Worm (Caenorhabditis elegans) whole organism, young adult: ENCODE results near the gene srh-274.
"Not testable (repeated sequence)": the region's sequence is repeated elsewhere in the genome, so short reads cannot be mapped to it uniquely, and the experiment has no call there.

Experiments used
- B0261.1 ChIP-seq: sonication (generic microtip); optimal IDR thresholded peaks from 2 replicates; lab custom pipeline; 2016; ENCODE audit warnings: mild to moderate bottlenecking, missing genetic modification characterization, moderate library complexity, missing compliant biosample characterization
- B0336.3 ChIP-seq: fragments of 200-800 bp; sonication (Bioruptor generic); IDR thresholded peaks from 2 replicates; pipeline ENCODE4 v1.3.6; 2022; ENCODE audit warnings: missing genetic modification characterization, missing compliant biosample characterization
- F23B12.7 ChIP-seq: sonication (generic microtip); optimal IDR thresholded peaks from 2 replicates; lab custom pipeline; 2017; ENCODE audit warnings: missing genetic modification characterization, mild to moderate bottlenecking, missing compliant biosample characterization, antibody characterized with exemption, moderate library complexity; ENCODE audit not compliant: insufficient read depth
- F55B11.4 ChIP-seq: sonication (generic microtip); optimal IDR thresholded peaks from 2 replicates; lab custom pipeline; 2016; ENCODE audit warnings: missing compliant biosample characterization, missing genetic modification characterization, borderline replicate concordance; ENCODE audit not compliant: insufficient read depth
- Y67H2A.10 ChIP-seq: fragments of 200-800 bp; sonication (Bioruptor generic); conservative IDR thresholded peaks from 2 replicates; pipeline ENCODE4 v1.3.6; 2022; ENCODE audit warnings: missing genetic modification reagents, missing genetic modification characterization, missing compliant biosample characterization
- ama-1 ChIP-seq, 3 experiments: fragments of 150-350 bp in 1 of 3; sonication (generic microtip) in 2 of 3; optimal IDR thresholded peaks; 2 replicates each; lab custom pipeline; 2014 to 2018; ENCODE audit warnings: missing biosample characterization in 2 of 3, missing genetic modification characterization in 2 of 3, missing genetic modification reagents in 2 of 3
- aptf-2 ChIP-seq: fragments of 200-800 bp; sonication (Bioruptor generic); conservative IDR thresholded peaks from 2 replicates; pipeline ENCODE4 v1.3.6; 2022; ENCODE audit warnings: missing genetic modification reagents, missing genetic modification characterization, missing compliant biosample characterization
- attf-3 ChIP-seq: fragments of 200-800 bp; sonication (Bioruptor generic); conservative IDR thresholded peaks from 2 replicates; pipeline ENCODE4 v1.3.6; 2022; ENCODE audit warnings: missing genetic modification reagents, missing genetic modification characterization, missing compliant biosample characterization
- cebp-1 ChIP-seq, 2 experiments: fragments of 200-800 bp in 1 of 2; sonication (Bioruptor generic) in 1 of 2; sonication (generic microtip) in 1 of 2; IDR thresholded peaks in 1 of 2; optimal IDR thresholded peaks in 1 of 2; 2 replicates each; pipeline versions ENCODE4 v1.3.6 to Lab custom; 2017 to 2022; ENCODE audit warnings: missing compliant biosample characterization in 2 of 2, missing genetic modification characterization in 2 of 2, mild to moderate bottlenecking in 1 of 2, missing genetic modification reagents in 1 of 2, moderate library complexity in 1 of 2
- cebp-2 ChIP-seq: fragments of 200-800 bp; sonication (Bioruptor generic); IDR thresholded peaks from 2 replicates; pipeline ENCODE4 v1.3.6; 2022; ENCODE audit warnings: missing genetic modification characterization, missing compliant biosample characterization
- ceh-79 ChIP-seq: sonication (generic microtip); optimal IDR thresholded peaks from 2 replicates; lab custom pipeline; 2017; ENCODE audit warnings: mild to moderate bottlenecking, missing genetic modification characterization, missing compliant biosample characterization
- chd-7 ChIP-seq: sonication (generic microtip); optimal IDR thresholded peaks from 2 replicates; lab custom pipeline; 2016; ENCODE audit warnings: mild to moderate bottlenecking, missing genetic modification characterization, moderate library complexity, missing compliant biosample characterization
- ets-4 ChIP-seq: fragments of 200-800 bp; sonication (Bioruptor generic); optimal IDR thresholded peaks from 2 replicates; lab custom pipeline; 2018; ENCODE audit warnings: mild to moderate bottlenecking, missing genetic modification characterization, missing compliant biosample characterization
- gei-17 ChIP-seq: fragments of 200-800 bp; sonication (Bioruptor generic); optimal IDR thresholded peaks from 2 replicates; lab custom pipeline; 2018; ENCODE audit warnings: mild to moderate bottlenecking, missing genetic modification characterization, missing compliant biosample characterization
- him-1 ChIP-seq: sonication (generic microtip); optimal IDR thresholded peaks from 2 replicates; lab custom pipeline; 2016; ENCODE audit warnings: missing genotype, missing genetic modification reagents, missing genetic modification characterization, missing compliant biosample characterization
- hlh-26 ChIP-seq: fragments of 200-800 bp; sonication (Bioruptor generic); conservative IDR thresholded peaks from 2 replicates; pipeline ENCODE4 v1.3.6; 2022; ENCODE audit warnings: missing genetic modification reagents, missing genetic modification characterization, missing compliant biosample characterization
- hmg-20 ChIP-seq: fragments of 200-800 bp; sonication (Bioruptor generic); IDR thresholded peaks from 2 replicates; pipeline ENCODE4 v1.3.6; 2022; ENCODE audit warnings: missing genetic modification reagents, missing genetic modification characterization, missing compliant biosample characterization
- let-607 ChIP-seq, 2 experiments: fragments of 200-800 bp in 1 of 2; sonication (Bioruptor generic) in 1 of 2; sonication (generic microtip) in 1 of 2; optimal IDR thresholded peaks; 2 replicates each; lab custom pipeline; 2016 to 2018; ENCODE audit warnings: mild to moderate bottlenecking in 2 of 2, missing compliant biosample characterization in 2 of 2, missing genetic modification characterization in 2 of 2, moderate library complexity in 2 of 2, missing genotype in 1 of 2
- lin-35 ChIP-seq, 3 experiments: fragments of 150-350 bp in 2 of 3; sonication (generic microtip) in 1 of 3; optimal IDR thresholded peaks; 2 replicates each; lab custom pipeline; 2014 to 2018; ENCODE audit warnings: missing biosample characterization in 3 of 3, missing genetic modification characterization in 3 of 3, missing genetic modification reagents in 3 of 3
- lin-54 ChIP-seq: fragments of 200-800 bp; sonication (Bioruptor generic); optimal IDR thresholded peaks from 2 replicates; lab custom pipeline; 2018; ENCODE audit warnings: mild to moderate bottlenecking, missing genetic modification characterization, missing compliant biosample characterization
- lsl-1 ChIP-seq: fragments of 200-800 bp; sonication (Bioruptor generic); optimal IDR thresholded peaks from 2 replicates; lab custom pipeline; 2018; ENCODE audit warnings: mild to moderate bottlenecking, missing genetic modification characterization, moderate library complexity, missing compliant biosample characterization
- madf-3 ChIP-seq: fragments of 200-800 bp; sonication (Bioruptor generic); IDR thresholded peaks from 2 replicates; pipeline ENCODE4 v1.3.6; 2022; ENCODE audit warnings: missing genetic modification reagents, missing genetic modification characterization, missing compliant biosample characterization
- madf-6 ChIP-seq: fragments of 200-800 bp; sonication (Bioruptor generic); IDR thresholded peaks from 2 replicates; pipeline ENCODE4 v1.3.6; 2022; ENCODE audit warnings: missing genetic modification reagents, missing genetic modification characterization, missing compliant biosample characterization
- mel-28 ChIP-seq: sonication (generic microtip); optimal IDR thresholded peaks from 2 replicates; lab custom pipeline; 2016; ENCODE audit warnings: borderline replicate concordance, mild to moderate bottlenecking, missing genetic modification characterization, missing compliant biosample characterization
- nhr-27 ChIP-seq: fragments of 200-800 bp; sonication (Bioruptor generic); optimal IDR thresholded peaks from 2 replicates; lab custom pipeline; 2018; ENCODE audit warnings: mild to moderate bottlenecking, missing genetic modification characterization, moderate library complexity, missing compliant biosample characterization
- nhr-80 ChIP-seq: sonication (generic microtip); optimal IDR thresholded peaks from 2 replicates; lab custom pipeline; 2016; ENCODE audit warnings: missing genetic modification characterization, missing compliant biosample characterization
- rec-8 ChIP-seq, 2 experiments: sonication (generic microtip); optimal IDR thresholded peaks; 2 replicates each; lab custom pipeline; 2016; ENCODE audit warnings: mild to moderate bottlenecking in 2 of 2, missing genetic modification characterization in 2 of 2, missing genetic modification reagents in 2 of 2, missing genotype in 2 of 2, missing biosample characterization in 1 of 2, missing compliant biosample characterization in 1 of 2, moderate library complexity in 1 of 2
- zim-3 ChIP-seq: sonication (generic microtip); optimal IDR thresholded peaks from 2 replicates; lab custom pipeline; 2017; ENCODE audit warnings: mild to moderate bottlenecking, missing genetic modification characterization, moderate library complexity, missing compliant biosample characterization

Gene srh-274

DNA sequence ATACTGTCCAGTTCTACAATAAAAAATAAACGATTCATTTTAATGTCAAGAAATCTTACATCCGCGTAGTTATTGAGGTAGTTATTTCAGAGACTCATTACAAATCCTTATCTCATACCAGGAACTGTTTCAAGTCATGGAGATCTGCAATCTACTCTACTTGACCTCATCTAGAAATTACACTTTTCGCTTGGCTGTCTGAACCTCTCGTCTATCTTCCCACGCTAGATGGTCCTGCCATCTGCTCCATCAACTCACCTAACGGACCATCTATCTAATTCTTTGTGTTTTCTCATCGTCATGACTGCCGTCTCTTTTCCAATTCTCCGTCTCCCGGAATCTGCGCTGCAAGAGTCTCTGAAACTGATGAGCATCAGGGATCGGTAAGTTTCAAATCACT is 11.3 kb downstream of the srh-274 start, which contains the start of gene F45D11.7:
TSS of gene F45D11.7 (plus strand) at position 301 of the 400 bp plus-strand sequence.
- TF ChIP-seq hmg-20; lsl-1; let-607 (tag; optimal IDR thresholded peaks at IDR 0.05; lab: Kevin White, UChicago): not testable (repeated sequence)

DNA sequence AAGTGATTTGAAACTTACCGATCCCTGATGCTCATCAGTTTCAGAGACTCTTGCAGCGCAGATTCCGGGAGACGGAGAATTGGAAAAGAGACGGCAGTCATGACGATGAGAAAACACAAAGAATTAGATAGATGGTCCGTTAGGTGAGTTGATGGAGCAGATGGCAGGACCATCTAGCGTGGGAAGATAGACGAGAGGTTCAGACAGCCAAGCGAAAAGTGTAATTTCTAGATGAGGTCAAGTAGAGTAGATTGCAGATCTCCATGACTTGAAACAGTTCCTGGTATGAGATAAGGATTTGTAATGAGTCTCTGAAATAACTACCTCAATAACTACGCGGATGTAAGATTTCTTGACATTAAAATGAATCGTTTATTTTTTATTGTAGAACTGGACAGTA is 13.2 kb downstream of the srh-274 start, which contains the start of gene F45D11.11:
TSS of gene F45D11.11 (minus strand) at position 101 of the 400 bp plus-strand sequence.
- not testable (repeated sequence) for TF ChIP-seq lin-54 (GFP tag; lab: Kevin White, UChicago); rec-8 (tag; optimal IDR thresholded peaks at IDR 0.05; lab: Kevin White, UChicago); chd-7 (tag; lab: Kevin White, UChicago)
- TF ChIP-seq, all 124 proteins: peak for 0; not testable (repeated sequence) for 124

DNA sequence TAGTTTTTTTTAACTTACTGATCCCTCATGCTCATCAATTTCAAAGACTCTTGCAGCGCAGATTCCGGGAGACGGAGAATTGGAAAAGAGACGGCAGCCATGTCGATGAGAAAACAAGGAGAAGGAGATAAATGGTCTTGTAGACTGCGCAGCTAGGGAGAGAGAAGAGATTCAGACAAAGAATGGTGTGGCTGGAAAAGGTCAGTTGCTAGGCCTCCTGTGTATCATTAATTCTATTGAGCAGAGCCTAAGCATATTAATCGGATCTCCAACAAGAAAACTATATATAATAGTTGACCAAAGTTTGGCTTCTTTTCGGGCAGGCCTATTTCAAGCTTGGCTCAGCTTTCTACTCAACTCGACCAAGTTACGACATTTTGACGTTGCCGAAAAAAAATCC is 16.6 kb downstream of the srh-274 start, which contains the start of gene fbxb-29:
TSS of gene fbxb-29 (minus strand) at position 101 of the 400 bp plus-strand sequence.
- no peak for TF ChIP-seq hlh-26 (GFP tag; lab: Robert Waterston, UW)
- no peak for TF ChIP-seq cebp-2 (GFP tag; lab: Robert Waterston, UW)
- no peak for TF ChIP-seq ama-1 (optimal IDR thresholded peaks at IDR 0.05; lab: Kevin White, UChicago)
- no peak for TF ChIP-seq ama-1 (GFP tag; optimal IDR thresholded peaks at IDR 0.05; lab: Kevin White, UChicago)
- no peak for TF ChIP-seq ets-4 (GFP tag; lab: Kevin White, UChicago)
- TF ChIP-seq B0261.1: no peak
- TF ChIP-seq F55B11.4 (tag; lab: Kevin White, UChicago): no peak
- no peak for TF ChIP-seq ceh-79 (tag; lab: Kevin White, UChicago)
- no peak for TF ChIP-seq madf-6 (GFP tag; lab: Robert Waterston, UW)
- TF ChIP-seq zim-3 (tag; lab: Kevin White, UChicago): no peak
- TF ChIP-seq aptf-2 (GFP tag; lab: Robert Waterston, UW): no peak
- TF ChIP-seq him-1 (tag; lab: Kevin White, UChicago): no peak
- TF ChIP-seq cebp-1 (GFP tag; IDR thresholded peaks at IDR 0.05; lab: Robert Waterston, UW): no peak
- no peak for TF ChIP-seq cebp-1 (tag; optimal IDR thresholded peaks at IDR 0.05; lab: Kevin White, UChicago)
- no peak for TF ChIP-seq lin-35 (GFP tag; optimal IDR thresholded peaks at IDR 0.05; lab: Kevin White, UChicago)
- no peak for TF ChIP-seq nhr-27
- no peak for TF ChIP-seq attf-3 (GFP tag; lab: Robert Waterston, UW)
- TF ChIP-seq, all 124 proteins: peak for 0

DNA sequence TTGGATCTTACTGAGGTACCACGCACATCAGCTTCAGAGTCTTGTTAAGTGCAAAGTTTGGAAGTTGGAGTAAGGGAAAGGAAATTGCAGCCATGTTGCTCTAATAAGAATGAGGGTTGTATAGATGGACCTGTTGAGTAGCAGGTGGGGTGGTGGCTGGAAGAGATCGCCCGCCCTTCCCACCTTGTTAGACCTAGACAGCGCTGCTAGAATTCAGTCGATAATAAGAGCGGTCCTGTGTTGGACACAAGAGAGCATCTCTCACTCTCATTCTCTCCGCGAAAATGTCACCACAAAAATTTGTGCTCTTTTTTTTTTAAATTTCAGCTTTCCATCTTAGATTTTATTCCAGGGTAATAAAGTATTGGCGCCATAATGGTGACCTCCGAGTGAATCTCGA is 18.4 kb downstream of the srh-274 start, which contains the start of the genes fbxb-30 and F45D11.5:
TSS of gene fbxb-30 (minus strand) at position 101 of the 400 bp plus-strand sequence.
TSS of gene F45D11.5 (plus strand) at position 352 of the 400 bp plus-strand sequence.
- TF ChIP-seq gei-17 (GFP tag; lab: Kevin White, UChicago) (no peak), F23B12.7 (tag; lab: Kevin White, UChicago) (no peak), mel-28 (no peak)

DNA sequence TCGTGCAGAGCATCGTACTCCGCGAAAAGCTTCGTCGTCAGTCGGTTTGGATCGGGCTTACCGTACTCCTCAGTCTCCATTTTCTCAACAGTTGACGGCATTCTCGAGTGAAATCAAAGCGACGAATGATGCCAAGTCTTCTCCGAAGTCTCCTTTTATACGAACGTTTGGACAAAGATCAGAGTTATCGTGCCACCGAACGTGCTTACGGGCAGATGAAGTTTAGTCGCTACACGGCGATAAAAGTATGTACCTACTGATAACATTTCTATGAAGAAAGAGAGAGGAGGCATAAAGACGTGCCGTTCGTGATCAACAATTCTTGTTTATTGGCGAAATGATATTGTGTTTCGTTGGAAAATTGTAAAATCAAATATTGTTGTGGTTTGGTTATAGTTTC is 23.4 kb downstream of the srh-274 start, which contains the start of gene F45D11.14:
TSS of gene F45D11.14 (minus strand) at position 101 of the 400 bp plus-strand sequence.
- TF ChIP-seq him-1 (tag; lab: Kevin White, UChicago); Y67H2A.10 (GFP tag; lab: Robert Waterston, UW); nhr-80 (tag; lab: Kevin White, UChicago): not testable (repeated sequence)
- TF ChIP-seq, all 124 proteins: peak for 0; not testable (repeated sequence) for 124

DNA sequence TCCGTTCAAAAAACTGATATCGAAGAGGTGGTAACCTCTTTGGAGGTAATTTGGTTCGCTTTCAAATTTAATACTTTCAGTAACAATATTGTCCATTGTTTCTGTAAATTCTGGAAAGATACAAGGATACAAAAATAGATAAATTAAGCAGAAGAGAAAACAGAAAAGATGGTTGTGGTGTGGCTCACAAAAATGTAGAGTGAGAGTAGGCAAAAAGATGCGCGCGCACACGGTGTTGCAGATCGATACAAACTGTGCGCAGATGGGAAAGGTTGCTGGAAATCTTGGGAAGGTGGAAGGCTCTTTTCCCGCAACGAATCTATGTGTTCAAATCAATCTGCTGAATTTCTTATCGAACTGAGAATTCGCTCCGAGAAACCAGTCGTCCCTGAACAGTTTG is 41.7 kb downstream of the srh-274 start, which contains the start of gene btb-11:
TSS of gene btb-11 (minus strand) at position 101 of the 400 bp plus-strand sequence.
- not testable (repeated sequence) for TF ChIP-seq B0336.3 (GFP tag; lab: Robert Waterston, UW); ets-4 (GFP tag; lab: Kevin White, UChicago); madf-3 (GFP tag; lab: Robert Waterston, UW)
